Worm (Caenorhabditis elegans) whole organism, L1 larva: ENCODE data around the gene ard-1.
A peak's percentile ranks its signal among the peaks of the same experiment; 100 is the strongest.

Experiments used
- C04F5.9 ChIP-seq: sonication (generic microtip); optimal IDR thresholded peaks from 2 replicates; lab custom pipeline; 2016; ENCODE audit warnings: missing genetic modification characterization, missing compliant biosample characterization
- C34B4.2 ChIP-seq: sonication (generic microtip); optimal IDR thresholded peaks from 2 replicates; lab custom pipeline; 2017; ENCODE audit warnings: mild to moderate bottlenecking, missing genetic modification characterization, missing compliant biosample characterization
- F16B12.6 ChIP-seq: fragments of 150-350 bp; optimal IDR thresholded peaks from 2 replicates; lab custom pipeline; 2014; ENCODE audit warnings: missing biosample characterization, missing genetic modification characterization
- alr-1 ChIP-seq: fragments of 200-800 bp; sonication (Bioruptor generic); optimal IDR thresholded peaks from 2 replicates; lab custom pipeline; 2018; ENCODE audit warnings: borderline replicate concordance, mild to moderate bottlenecking, missing genetic modification characterization, missing compliant biosample characterization
- blmp-1 ChIP-seq: fragments of 150-350 bp; optimal IDR thresholded peaks from 2 replicates; lab custom pipeline; 2014; ENCODE audit warnings: missing biosample characterization, missing genetic modification characterization
- ceh-63 ChIP-seq: fragments of 200-800 bp; sonication (Bioruptor generic); optimal IDR thresholded peaks from 2 replicates; lab custom pipeline; 2018; ENCODE audit warnings: mild to moderate bottlenecking, missing genetic modification characterization, missing compliant biosample characterization
- ceh-90 ChIP-seq: sonication (generic microtip); optimal IDR thresholded peaks from 2 replicates; lab custom pipeline; 2016; ENCODE audit warnings: missing genetic modification characterization, missing compliant biosample characterization
- ces-1 ChIP-seq: fragments of 150-350 bp; optimal IDR thresholded peaks from 2 replicates; lab custom pipeline; 2014; ENCODE audit warnings: missing biosample characterization, missing genetic modification reagents, missing genetic modification characterization
- dsc-1 ChIP-seq: sonication (generic microtip); optimal IDR thresholded peaks from 2 replicates; lab custom pipeline; 2016; ENCODE audit warnings: mild to moderate bottlenecking, missing genetic modification characterization, missing compliant biosample characterization
- efl-1 ChIP-seq, 4 experiments: fragments of 150-350 bp; optimal IDR thresholded peaks in 3 of 4; peaks in 1 of 4; 1 replicate in 1 of 4; 2 replicates in 3 of 4; lab custom pipeline; 2014; ENCODE audit warnings: missing biosample characterization in 2 of 4, missing genetic modification characterization in 2 of 4, missing genetic modification reagents in 2 of 4
- efl-3 ChIP-seq: fragments of 200-800 bp; sonication (Bioruptor generic); optimal IDR thresholded peaks from 2 replicates; lab custom pipeline; 2018; ENCODE audit warnings: mild to moderate bottlenecking, missing genetic modification characterization, missing compliant biosample characterization
- egl-27 ChIP-seq, 2 experiments: fragments of 150-350 bp in 1 of 2; sonication (generic microtip); optimal IDR thresholded peaks; 3 replicates each; lab custom pipeline; 2017 to 2018; ENCODE audit warnings: missing biosample characterization in 2 of 2, missing genetic modification characterization in 2 of 2, missing genetic modification reagents in 2 of 2
- elt-2 ChIP-seq: sonication (generic microtip); optimal IDR thresholded peaks from 2 replicates; lab custom pipeline; 2016; ENCODE audit warnings: missing genetic modification characterization, mild to moderate bottlenecking, inconsistent platforms, missing compliant biosample characterization, missing genetic modification reagents
- elt-3 ChIP-seq, 6 experiments: fragments of 150-350 bp in 1 of 6; sonication (generic microtip); optimal IDR thresholded peaks; 2 replicates each; lab custom pipeline; 2017 to 2018; ENCODE audit warnings: missing biosample characterization in 6 of 6, missing genetic modification characterization in 6 of 6, inconsistent platforms in 1 of 6
- fkh-10 ChIP-seq: sonication (generic microtip); optimal IDR thresholded peaks from 2 replicates; lab custom pipeline; 2017; ENCODE audit warnings: missing biosample characterization, missing genetic modification reagents, missing genetic modification characterization
- fkh-4 ChIP-seq: sonication (generic microtip); optimal IDR thresholded peaks from 2 replicates; lab custom pipeline; 2016; ENCODE audit warnings: missing compliant biosample characterization, missing genetic modification characterization, borderline replicate concordance
- fos-1 ChIP-seq: fragments of 150-350 bp; optimal IDR thresholded peaks from 2 replicates; lab custom pipeline; 2014; ENCODE audit warnings: missing biosample characterization, missing genetic modification characterization
- hlh-17 ChIP-seq: fragments of 200-800 bp; sonication (Bioruptor generic); optimal IDR thresholded peaks from 2 replicates; lab custom pipeline; 2018; ENCODE audit warnings: missing genetic modification characterization, mild to moderate bottlenecking, missing compliant biosample characterization, moderate library complexity, borderline replicate concordance
- isw-1 ChIP-seq: fragments of 200-800 bp; sonication (Bioruptor generic); IDR thresholded peaks from 2 replicates; pipeline ENCODE4 v1.3.6; 2022; ENCODE audit warnings: missing genetic modification characterization, missing compliant biosample characterization
- lin-13 ChIP-seq: fragments of 150-350 bp; optimal IDR thresholded peaks from 2 replicates; lab custom pipeline; 2014; ENCODE audit warnings: missing biosample characterization, missing genetic modification reagents, missing genetic modification characterization
- lin-14 ChIP-seq: fragments of 200-800 bp; sonication (Bioruptor generic); optimal IDR thresholded peaks from 2 replicates; lab custom pipeline; 2018; ENCODE audit warnings: mild to moderate bottlenecking, missing genetic modification characterization, moderate library complexity, missing compliant biosample characterization
- lin-15B ChIP-seq: fragments of 150-350 bp; sonication (generic microtip); optimal IDR thresholded peaks from 3 replicates; lab custom pipeline; 2014; ENCODE audit warnings: missing biosample characterization, missing genetic modification characterization
- lin-35 ChIP-seq, 2 experiments: fragments of 150-350 bp; optimal IDR thresholded peaks; 2 replicates each; lab custom pipeline; 2014; ENCODE audit warnings: missing biosample characterization in 2 of 2, missing genetic modification characterization in 2 of 2, missing genetic modification reagents in 2 of 2
- lin-39 ChIP-seq: fragments of 150-350 bp; optimal IDR thresholded peaks from 2 replicates; lab custom pipeline; 2014; ENCODE audit warnings: missing biosample characterization, missing genetic modification reagents, missing genetic modification characterization
- lir-3 ChIP-seq: sonication (generic microtip); optimal IDR thresholded peaks from 2 replicates; lab custom pipeline; 2016; ENCODE audit warnings: mild to moderate bottlenecking, missing genetic modification characterization, moderate library complexity, missing compliant biosample characterization; ENCODE audit not compliant: poor library complexity
- lsy-2 ChIP-seq, 2 experiments: fragments of 150-350 bp; optimal IDR thresholded peaks; 2 replicates each; lab custom pipeline; 2014; ENCODE audit warnings: missing biosample characterization in 2 of 2, missing genetic modification characterization in 2 of 2
- mab-9 ChIP-seq: fragments of 200-800 bp; sonication (Bioruptor generic); IDR thresholded peaks from 2 replicates; pipeline ENCODE4 v1.3.6; 2022; ENCODE audit warnings: missing genetic modification reagents, missing genetic modification characterization, missing compliant biosample characterization
- mef-2 ChIP-seq: fragments of 150-350 bp; optimal IDR thresholded peaks from 2 replicates; lab custom pipeline; 2014; ENCODE audit warnings: missing biosample characterization, missing genetic modification characterization
- nhr-12 ChIP-seq: sonication (generic microtip); optimal IDR thresholded peaks from 2 replicates; lab custom pipeline; 2017; ENCODE audit warnings: missing biosample characterization, missing genetic modification characterization
- nhr-20 ChIP-seq: sonication (generic microtip); optimal IDR thresholded peaks from 2 replicates; lab custom pipeline; 2016; ENCODE audit warnings: mild to moderate bottlenecking, missing genetic modification characterization, missing compliant biosample characterization
- nhr-28 ChIP-seq: fragments of 150-350 bp; optimal IDR thresholded peaks from 2 replicates; lab custom pipeline; 2014; ENCODE audit warnings: missing biosample characterization, missing genetic modification characterization
- nhr-47 ChIP-seq: sonication (generic microtip); optimal IDR thresholded peaks from 2 replicates; lab custom pipeline; 2016; ENCODE audit warnings: mild to moderate bottlenecking, missing genetic modification characterization, moderate library complexity, missing compliant biosample characterization
- nhr-76 ChIP-seq: sonication (generic microtip); optimal IDR thresholded peaks from 2 replicates; lab custom pipeline; 2017; ENCODE audit warnings: missing biosample characterization, missing genetic modification characterization
- nhr-77 ChIP-seq: fragments of 150-350 bp; optimal IDR thresholded peaks from 2 replicates; lab custom pipeline; 2014; ENCODE audit warnings: missing biosample characterization, missing genetic modification characterization
- nhr-84 ChIP-seq: sonication (generic microtip); optimal IDR thresholded peaks from 2 replicates; lab custom pipeline; 2017; ENCODE audit warnings: missing biosample characterization, missing genetic modification characterization
- nhr-85 ChIP-seq: sonication (generic microtip); peaks from one replicate; lab custom pipeline; 2016; ENCODE audit warnings: missing genetic modification characterization, inconsistent platforms, missing compliant biosample characterization
- pag-3 ChIP-seq: sonication (generic microtip); optimal IDR thresholded peaks from 2 replicates; lab custom pipeline; 2017; ENCODE audit warnings: missing genetic modification characterization, mild to moderate bottlenecking, missing compliant biosample characterization, antibody characterized with exemption, borderline replicate concordance; ENCODE audit not compliant: insufficient read depth
- pax-3 ChIP-seq: fragments of 200-800 bp; sonication (Bioruptor generic); optimal IDR thresholded peaks from 2 replicates; lab custom pipeline; 2018; ENCODE audit warnings: mild to moderate bottlenecking, missing genetic modification characterization, moderate library complexity, missing compliant biosample characterization
- pqm-1 ChIP-seq: sonication (generic microtip); optimal IDR thresholded peaks from 3 replicates; lab custom pipeline; 2017; ENCODE audit warnings: missing biosample characterization, missing genetic modification characterization
- rnt-1 ChIP-seq: sonication (generic microtip); optimal IDR thresholded peaks from 2 replicates; lab custom pipeline; 2016; ENCODE audit warnings: mild to moderate bottlenecking, missing genetic modification characterization, moderate library complexity, missing compliant biosample characterization
- snpc-4 ChIP-seq: fragments of 150-350 bp; optimal IDR thresholded peaks from 2 replicates; lab custom pipeline; 2014; ENCODE audit warnings: missing biosample characterization, missing genetic modification characterization
- sox-4 ChIP-seq: sonication (generic microtip); optimal IDR thresholded peaks from 2 replicates; lab custom pipeline; 2016; ENCODE audit warnings: missing genetic modification characterization, missing compliant biosample characterization
- sptf-1 ChIP-seq: fragments of 150-350 bp; optimal IDR thresholded peaks from 2 replicates; lab custom pipeline; 2014; ENCODE audit warnings: missing biosample characterization, missing genetic modification characterization
- swsn-7 ChIP-seq: sonication (generic microtip); optimal IDR thresholded peaks from 2 replicates; lab custom pipeline; 2016; ENCODE audit warnings: missing genetic modification characterization, missing compliant biosample characterization
- unc-30 ChIP-seq: sonication (generic microtip); optimal IDR thresholded peaks from 2 replicates; lab custom pipeline; 2017; ENCODE audit warnings: missing biosample characterization, missing genetic modification characterization
- unc-62 ChIP-seq: fragments of 150-350 bp; optimal IDR thresholded peaks from 2 replicates; lab custom pipeline; 2014; ENCODE audit warnings: missing biosample characterization, missing genetic modification reagents, missing genetic modification characterization
- unc-98 ChIP-seq: fragments of 200-800 bp; sonication (Bioruptor generic); IDR thresholded peaks from 2 replicates; pipeline ENCODE4 v1.3.6; 2022; ENCODE audit warnings: missing genetic modification characterization, missing compliant biosample characterization
- xbp-1 ChIP-seq: sonication (generic microtip); optimal IDR thresholded peaks from 2 replicates; lab custom pipeline; 2016; ENCODE audit warnings: missing genetic modification characterization, missing compliant biosample characterization
- zag-1 ChIP-seq: fragments of 150-350 bp; optimal IDR thresholded peaks from 2 replicates; lab custom pipeline; 2014; ENCODE audit warnings: missing biosample characterization, missing genetic modification characterization
- ztf-4 ChIP-seq: fragments of 150-350 bp; optimal IDR thresholded peaks from 2 replicates; lab custom pipeline; 2014; ENCODE audit warnings: missing biosample characterization, missing genetic modification characterization

The ard-1 gene

ce11 chrIV:11142314-11143227, 11.5 kb downstream of the ard-1 start, which contains the start of gene skih-2 (continued):
- no peak for TF ChIP-seq ces-1 (GFP tag; lab: Kevin White, UChicago)
- no peak for TF ChIP-seq nhr-77 (tag; lab: Kevin White, UChicago)
- no peak for TF ChIP-seq egl-27 (tag; optimal IDR thresholded peaks at IDR 0.05; lab: Kevin White, UChicago)
- TF ChIP-seq efl-3 (GFP tag; lab: Kevin White, UChicago) = no peak
- TF ChIP-seq elt-3 (tag; optimal IDR thresholded peaks at IDR 0.05; lab: Kevin White, UChicago) = no peak
- TF ChIP-seq nhr-76 (tag; lab: Kevin White, UChicago) = no peak
- no peak for TF ChIP-seq alr-1
- no peak for TF ChIP-seq pag-3 (tag; lab: Kevin White, UChicago)
- TF ChIP-seq sptf-1 (tag; lab: Kevin White, UChicago) = no peak
- TF ChIP-seq lin-13 (GFP tag; lab: Kevin White, UChicago) = no peak
- TF ChIP-seq isw-1 (GFP tag; lab: Robert Waterston, UW) = peak; percentile 26
- peak; percentile 20 for TF ChIP-seq snpc-4 (tag; lab: Kevin White, UChicago)
- no peak for TF ChIP-seq pax-3
- TF ChIP-seq hlh-17 = no peak
- TF ChIP-seq ceh-90 (tag; lab: Kevin White, UChicago) = no peak
- no peak for TF ChIP-seq sox-4
- no peak for TF ChIP-seq nhr-12 (tag; lab: Kevin White, UChicago)
- peak; percentile 18 for TF ChIP-seq rnt-1 (tag; lab: Kevin White, UChicago)
- TF ChIP-seq mef-2 (tag; lab: Kevin White, UChicago) = no peak
- no peak for TF ChIP-seq fkh-4 (tag; lab: Kevin White, UChicago)
- peak; percentile 27 for TF ChIP-seq blmp-1 (tag; lab: Kevin White, UChicago)
- TF ChIP-seq lin-39 (tag; lab: Kevin White, UChicago) = peak; percentile 18
- TF ChIP-seq lin-14 (GFP tag; lab: Kevin White, UChicago) = no peak
- no peak for TF ChIP-seq unc-30 (tag; lab: Kevin White, UChicago)
- peak; percentile 32 for TF ChIP-seq lin-15B (tag; lab: Kevin White, UChicago)
- no peak for TF ChIP-seq nhr-84 (tag; lab: Kevin White, UChicago)
- no peak for TF ChIP-seq unc-62 (GFP tag; lab: Kevin White, UChicago)
- peak; percentile 94 to 95 for TF ChIP-seq lin-35 (GFP tag; optimal IDR thresholded peaks at IDR 0.05; lab: Kevin White, UChicago)
- TF ChIP-seq mab-9 (GFP tag; lab: Robert Waterston, UW) = no peak
- TF ChIP-seq ceh-63 (GFP tag; lab: Kevin White, UChicago) = no peak
- peak; percentile 78 for TF ChIP-seq xbp-1 (tag; lab: Kevin White, UChicago)
- TF ChIP-seq fos-1 = no peak
- peak; percentile 80 to 86 for TF ChIP-seq lsy-2 (tag; optimal IDR thresholded peaks at IDR 0.05; lab: Kevin White, UChicago)
- TF ChIP-seq zag-1 (tag; lab: Kevin White, UChicago) = peak; percentile 58
- no peak for TF ChIP-seq lir-3 (tag; lab: Kevin White, UChicago)
- peak; percentile 52 for TF ChIP-seq swsn-7 (tag; lab: Kevin White, UChicago)
- no peak for TF ChIP-seq fkh-10 (GFP tag; lab: Kevin White, UChicago)
- no peak for TF ChIP-seq nhr-28 (tag; lab: Kevin White, UChicago)
- TF ChIP-seq nhr-47 (tag; lab: Kevin White, UChicago) = peak; percentile 71
- TF ChIP-seq C04F5.9 = no peak
- TF ChIP-seq F16B12.6 (tag; lab: Kevin White, UChicago) = peak; percentile 88
- peak; percentile 85 to 93 for TF ChIP-seq efl-1 (optimal IDR thresholded peaks at IDR 0.05; lab: Kevin White, UChicago)
- peak; percentile 95 to 99 for TF ChIP-seq efl-1 (GFP tag; optimal IDR thresholded peaks at IDR 0.05 in 1 of 2; lab: Kevin White, UChicago)
- TF ChIP-seq nhr-85 (tag; lab: Kevin White, UChicago) = peak; percentile 68
- no peak for TF ChIP-seq pqm-1 (tag; lab: Kevin White, UChicago)
- peak; percentile 37 for TF ChIP-seq dsc-1 (tag; lab: Kevin White, UChicago)
- TF ChIP-seq nhr-20 = peak; percentile 36
- TF ChIP-seq C34B4.2 (tag; lab: Kevin White, UChicago) = no peak
- no peak for TF ChIP-seq unc-98 (GFP tag; lab: Robert Waterston, UW)
- no peak for TF ChIP-seq elt-2
- no peak for TF ChIP-seq ztf-4 (tag; lab: Kevin White, UChicago)
